Worm (Caenorhabditis elegans) whole organism, L3 larva: ENCODE data around the gene F34D10.3.

Experiments used
- ZK546.5 ChIP-seq: sonication (generic microtip); optimal IDR thresholded peaks from 2 replicates; lab custom pipeline; 2017; ENCODE audit warnings: missing biosample characterization, missing genetic modification characterization
- ceh-28 ChIP-seq: fragments of 150-350 bp; optimal IDR thresholded peaks from 2 replicates; lab custom pipeline; 2014; ENCODE audit warnings: missing biosample characterization, missing genetic modification reagents, missing genetic modification characterization
- ceh-82 ChIP-seq: fragments of 150-350 bp; optimal IDR thresholded peaks from 2 replicates; lab custom pipeline; 2014; ENCODE audit warnings: missing biosample characterization, missing genetic modification characterization
- mdl-1 ChIP-seq: fragments of 150-350 bp; optimal IDR thresholded peaks from 2 replicates; lab custom pipeline; 2014; ENCODE audit warnings: missing biosample characterization, missing genetic modification characterization
- nhr-12 ChIP-seq: fragments of 150-350 bp; optimal IDR thresholded peaks from 2 replicates; lab custom pipeline; 2014; ENCODE audit warnings: missing biosample characterization, missing genetic modification characterization
- nhr-28 ChIP-seq: fragments of 150-350 bp; optimal IDR thresholded peaks from 2 replicates; lab custom pipeline; 2014; ENCODE audit warnings: missing biosample characterization, missing genetic modification characterization
- snpc-4 ChIP-seq: fragments of 150-350 bp; optimal IDR thresholded peaks from 2 replicates; lab custom pipeline; 2014; ENCODE audit warnings: missing biosample characterization, missing genetic modification characterization
- unc-39 ChIP-seq: sonication (generic microtip); optimal IDR thresholded peaks from 4 replicates; lab custom pipeline; 2017; ENCODE audit warnings: missing biosample characterization, missing genetic modification characterization
- ztf-4 ChIP-seq: fragments of 150-350 bp; optimal IDR thresholded peaks from 2 replicates; lab custom pipeline; 2014; ENCODE audit warnings: missing biosample characterization, missing genetic modification characterization

- TF ChIP-seq ztf-4 (tag; lab: Kevin White, UChicago) (no peak), snpc-4 (tag; lab: Kevin White, UChicago) (no peak), nhr-28 (tag; lab: Kevin White, UChicago) (no peak), ceh-28 (tag; lab: Kevin White, UChicago) (no peak), unc-39 (tag; lab: Kevin White, UChicago) (no peak), mdl-1 (no peak), ceh-82 (no peak), ZK546.5 (tag; lab: Kevin White, UChicago) (no peak), nhr-12 (tag; lab: Kevin White, UChicago) (no peak)
These were observed 39.5 kb upstream of the F34D10.3 start, which contains the start of gene npr-15 for ce11 chrIII:3694572-3694971.
